Worm (Caenorhabditis elegans) whole organism, L4/young adult: ENCODE results near the gene C32D5.8.

Experiments
- W03F9.2 ChIP-seq: fragments of 150-350 bp; optimal IDR thresholded peaks from 2 replicates; lab custom pipeline; 2014; ENCODE audit warnings: missing biosample characterization, missing genetic modification characterization
- dao-5 ChIP-seq: sonication (generic microtip); optimal IDR thresholded peaks from 2 replicates; lab custom pipeline; 2016; ENCODE audit warnings: missing genotype, missing genetic modification characterization, moderate library complexity, missing compliant biosample characterization
- him-1 ChIP-seq: sonication (generic microtip); optimal IDR thresholded peaks from 2 replicates; lab custom pipeline; 2016; ENCODE audit warnings: missing genotype, missing genetic modification reagents, missing genetic modification characterization, missing compliant biosample characterization

ce11 chrII:6394037-6394436 lies 48.3 kb upstream of the C32D5.8 start:
- TF ChIP-seq him-1 (tag; lab: Kevin White, UChicago) (no peak), W03F9.2 (tag; lab: Kevin White, UChicago) (no peak), dao-5 (no peak)
